Worm (Caenorhabditis elegans) whole organism, L3 larva: Measurements from ENCODE around the gene clec-42.

Experiments used
- ama-1 ChIP-seq: fragments of 150-350 bp; optimal IDR thresholded peaks from 2 replicates; lab custom pipeline; 2018
- ceh-9 ChIP-seq: sonication (generic microtip); optimal IDR thresholded peaks from 2 replicates; lab custom pipeline; 2018; ENCODE audit warnings: missing biosample characterization, missing genetic modification characterization
- jun-1 ChIP-seq: fragments of 150-350 bp; optimal IDR thresholded peaks from 2 replicates; lab custom pipeline; 2014; ENCODE audit warnings: missing biosample characterization, missing genetic modification reagents, missing genetic modification characterization
- lin-39 ChIP-seq: fragments of 150-350 bp; optimal IDR thresholded peaks from 2 replicates; lab custom pipeline; 2018; ENCODE audit warnings: missing biosample characterization, missing genetic modification reagents, missing genetic modification characterization
- zag-1 ChIP-seq: fragments of 150-350 bp; optimal IDR thresholded peaks from 2 replicates; lab custom pipeline; 2014; ENCODE audit warnings: missing biosample characterization, missing genetic modification characterization

- no peak for TF ChIP-seq ceh-9 (tag; lab: Kevin White, UChicago)
- TF ChIP-seq zag-1 (tag; lab: Kevin White, UChicago), result no peak
- no peak for TF ChIP-seq lin-39 (tag; lab: Kevin White, UChicago)
- TF ChIP-seq jun-1, result no peak
- no peak for TF ChIP-seq ama-1 (lab: Kevin White, UChicago)
These were observed 2.0 kb upstream of the clec-42 start, which contains the start of gene clec-246 for ce11 chrV:18189181-18189580.
